Fruit fly (Drosophila melanogaster) whole organism, embryonic: Measurements from ENCODE around the gene CG15283.

Experiments
- BtbVII ChIP-seq: fragments of 200-800 bp; sonication (Bioruptor generic); optimal IDR thresholded peaks from 3 replicates; lab custom pipeline; 2017; ENCODE audit warnings: missing biosample characterization, mild to moderate bottlenecking, missing genetic modification characterization
- Bteb2 ChIP-seq: fragments of 200-800 bp; sonication (Bioruptor generic); optimal IDR thresholded peaks from 2 replicates; lab custom pipeline; 2016; ENCODE audit warnings: missing biosample characterization, missing genetic modification characterization
- CG10267 ChIP-seq: fragments of 200-800 bp; sonication (Bioruptor generic); optimal IDR thresholded peaks from 2 replicates; lab custom pipeline; 2018; ENCODE audit warnings: missing biosample characterization, mild to moderate bottlenecking, missing genetic modification characterization, moderate library complexity
- CG10366 ChIP-seq: fragments of 200-800 bp; sonication (Bioruptor generic); IDR thresholded peaks from 2 replicates; pipeline ENCODE4 v1.3.6; 2022; ENCODE audit warnings: missing biosample characterization, missing genetic modification characterization
- CG10959 ChIP-seq: fragments of 200-800 bp; sonication (Bioruptor generic); IDR thresholded peaks from 2 replicates; pipeline ENCODE4 v1.3.6; 2022; ENCODE audit warnings: missing biosample characterization, missing genetic modification characterization
- CG12155 ChIP-seq: fragments of 200-800 bp; sonication (Bioruptor generic); optimal IDR thresholded peaks from 3 replicates; lab custom pipeline; 2016; ENCODE audit warnings: missing biosample characterization, missing genetic modification characterization
- CG14710 ChIP-seq: fragments of 200-800 bp; sonication (Bioruptor generic); optimal IDR thresholded peaks from 3 replicates; lab custom pipeline; 2019; ENCODE audit warnings: missing biosample characterization, mild to moderate bottlenecking, missing genetic modification characterization, moderate library complexity
- CG15011 ChIP-seq: fragments of 200-800 bp; sonication (Bioruptor generic); optimal IDR thresholded peaks from 3 replicates; lab custom pipeline; 2018; ENCODE audit warnings: missing biosample characterization, mild to moderate bottlenecking, missing genetic modification characterization
- CG15514 ChIP-seq: fragments of 200-800 bp; sonication (Bioruptor generic); optimal IDR thresholded peaks from 3 replicates; lab custom pipeline; 2017; ENCODE audit warnings: missing biosample characterization, missing genetic modification characterization, mild to moderate bottlenecking, moderate library complexity, missing genetic modification reagents
- CG1647 ChIP-seq: fragments of 200-800 bp; sonication (Bioruptor generic); optimal IDR thresholded peaks from 3 replicates; lab custom pipeline; 2016; ENCODE audit warnings: missing biosample characterization, missing genetic modification characterization
- CG16813 ChIP-seq: fragments of 200-800 bp; sonication (Bioruptor generic); IDR thresholded peaks from 3 replicates; pipeline ENCODE4 v1.3.6; 2022; ENCODE audit warnings: missing biosample characterization, missing genetic modification characterization; ENCODE audit not compliant: partially characterized antibody
- CG18262 ChIP-seq: fragments of 200-800 bp; optimal IDR thresholded peaks from 3 replicates; lab custom pipeline; 2019; ENCODE audit warnings: missing biosample characterization, mild to moderate bottlenecking, missing genetic modification characterization, moderate library complexity
- CG1832 ChIP-seq: fragments of 200-800 bp; sonication (Bioruptor generic); optimal IDR thresholded peaks from 2 replicates; lab custom pipeline; 2017; ENCODE audit warnings: missing biosample characterization, mild to moderate bottlenecking, missing genetic modification characterization, inconsistent platforms
- CG18476 ChIP-seq: fragments of 200-800 bp; sonication (Bioruptor generic); optimal IDR thresholded peaks from 2 replicates; lab custom pipeline; 2016; ENCODE audit warnings: missing biosample characterization, mild to moderate bottlenecking, missing genetic modification characterization
- CG18599 ChIP-seq: fragments of 200-800 bp; sonication (Bioruptor generic); optimal IDR thresholded peaks from 3 replicates; lab custom pipeline; 2017; ENCODE audit warnings: missing biosample characterization, missing genetic modification characterization, mild to moderate bottlenecking, moderate library complexity, missing genetic modification reagents
- CG2678 ChIP-seq: fragments of 200-800 bp; sonication (Bioruptor generic); optimal IDR thresholded peaks from 3 replicates; lab custom pipeline; 2019; ENCODE audit warnings: missing biosample characterization, mild to moderate bottlenecking, missing genetic modification characterization, moderate library complexity
- CG2712 ChIP-seq: fragments of 200-800 bp; optimal IDR thresholded peaks from 3 replicates; lab custom pipeline; 2019; ENCODE audit warnings: missing biosample characterization, mild to moderate bottlenecking, missing genetic modification characterization, moderate library complexity
- CG30431 ChIP-seq: fragments of 200-800 bp; sonication (Bioruptor generic); optimal IDR thresholded peaks from 2 replicates; lab custom pipeline; 2017; ENCODE audit warnings: missing biosample characterization, missing genetic modification characterization
- CG31388 ChIP-seq: fragments of 200-800 bp; sonication (Bioruptor generic); optimal IDR thresholded peaks from 2 replicates; lab custom pipeline; 2016; ENCODE audit warnings: missing biosample characterization, missing genetic modification characterization
- CG31441 ChIP-seq: fragments of 200-800 bp; sonication (Bioruptor generic); IDR thresholded peaks from 2 replicates; pipeline ENCODE4 v1.3.6; 2022; ENCODE audit warnings: missing biosample characterization, missing genetic modification characterization
- CG4730 ChIP-seq: fragments of 200-800 bp; sonication (Bioruptor generic); IDR thresholded peaks from 2 replicates; pipeline ENCODE4 v1.3.6; 2022; ENCODE audit warnings: missing biosample characterization, missing genetic modification characterization
- CG6765 ChIP-seq: fragments of 200-800 bp; sonication (Bioruptor generic); optimal IDR thresholded peaks from 3 replicates; lab custom pipeline; 2017; ENCODE audit warnings: missing biosample characterization, mild to moderate bottlenecking, missing genetic modification characterization
- CG6813 ChIP-seq: fragments of 200-800 bp; sonication (Bioruptor generic); optimal IDR thresholded peaks from 2 replicates; lab custom pipeline; 2017; ENCODE audit warnings: missing biosample characterization, missing genetic modification characterization, mild to moderate bottlenecking, moderate library complexity, missing genetic modification reagents
- CG8089 ChIP-seq: fragments of 200-800 bp; sonication (Bioruptor generic); optimal IDR thresholded peaks from 3 replicates; lab custom pipeline; 2016; ENCODE audit warnings: missing biosample characterization, missing genetic modification characterization
- CG8944 ChIP-seq: fragments of 200-800 bp; sonication (Bioruptor generic); optimal IDR thresholded peaks from 3 replicates; lab custom pipeline; 2016; ENCODE audit warnings: missing biosample characterization, missing genetic modification characterization
- CG9215 ChIP-seq: fragments of 200-800 bp; sonication (Bioruptor generic); IDR thresholded peaks from 2 replicates; pipeline ENCODE4 v1.3.6; 2022; ENCODE audit warnings: missing biosample characterization, missing genetic modification characterization
- CG9817 ChIP-seq: fragments of 200-800 bp; sonication (Bioruptor generic); optimal IDR thresholded peaks from 2 replicates; lab custom pipeline; 2018; ENCODE audit warnings: missing biosample characterization, mild to moderate bottlenecking, missing genetic modification characterization, moderate library complexity
- D ChIP-seq, 2 experiments: fragments of 200-800 bp in 1 of 2; fragments of >200 bp in 1 of 2; sonication (Bioruptor generic) in 1 of 2; optimal IDR thresholded peaks; 2 replicates in 1 of 2; 3 replicates in 1 of 2; lab custom pipeline; 2017; ENCODE audit warnings: mild to moderate bottlenecking in 1 of 2, missing biosample characterization in 1 of 2, missing genetic modification characterization in 1 of 2, missing genetic modification reagents in 1 of 2
- Dref ChIP-seq: fragments of 200-800 bp; sonication (Bioruptor generic); IDR thresholded peaks from 2 replicates; pipeline ENCODE4 v1.3.6; 2022; ENCODE audit warnings: missing biosample characterization, missing genetic modification characterization
- H15 ChIP-seq: fragments of 200-800 bp; sonication (Bioruptor generic); IDR thresholded peaks from 3 replicates; pipeline ENCODE4 v1.3.6; 2022; ENCODE audit warnings: missing biosample characterization, missing genetic modification characterization
- Hmr ChIP-seq: fragments of 200-800 bp; sonication (Bioruptor generic); optimal IDR thresholded peaks from 3 replicates; lab custom pipeline; 2017; ENCODE audit warnings: mild to moderate bottlenecking, missing biosample characterization, missing genetic modification reagents, missing genetic modification characterization
- Hr78 ChIP-seq, 2 experiments: fragments of 200-800 bp in 1 of 2; fragments of >200 bp in 1 of 2; sonication (Bioruptor generic) in 1 of 2; optimal IDR thresholded peaks; 2 replicates each; lab custom pipeline; 2017 to 2019; ENCODE audit warnings: missing biosample characterization in 2 of 2, missing genetic modification characterization in 2 of 2, mild to moderate bottlenecking in 1 of 2, moderate library complexity in 1 of 2
- NfI ChIP-seq: fragments of 200-800 bp; sonication (Bioruptor generic); optimal IDR thresholded peaks from 3 replicates; lab custom pipeline; 2018; ENCODE audit warnings: missing biosample characterization, mild to moderate bottlenecking, missing genetic modification characterization, moderate library complexity
- Pdp1 ChIP-seq, 2 experiments: fragments of 200-800 bp; sonication (Bioruptor generic); optimal IDR thresholded peaks; 3 replicates each; lab custom pipeline; 2016; ENCODE audit warnings: missing biosample characterization in 2 of 2, missing genetic modification characterization in 2 of 2, mild to moderate bottlenecking in 1 of 2, moderate library complexity in 1 of 2
- ac ChIP-seq: fragments of 200-800 bp; sonication (Bioruptor generic); optimal IDR thresholded peaks from 3 replicates; lab custom pipeline; 2017; ENCODE audit warnings: missing biosample characterization, mild to moderate bottlenecking, missing genetic modification characterization
- ap ChIP-seq: fragments of 200-800 bp; sonication (Bioruptor generic); IDR thresholded peaks from 2 replicates; pipeline ENCODE4 v1.3.6; 2022; ENCODE audit warnings: missing biosample characterization, missing genetic modification characterization
- ase ChIP-seq: fragments of 200-800 bp; sonication (Bioruptor generic); IDR thresholded peaks from 3 replicates; pipeline ENCODE4 v1.3.6; 2022; ENCODE audit warnings: missing biosample characterization, missing genetic modification characterization
- dpn ChIP-seq, 2 experiments: fragments of 200-800 bp; sonication (Bioruptor generic); optimal IDR thresholded peaks; 3 replicates each; lab custom pipeline; 2016; ENCODE audit warnings: missing biosample characterization in 2 of 2, missing genetic modification characterization in 2 of 2
- gsb-n ChIP-seq: fragments of 200-800 bp; sonication (Bioruptor generic); optimal IDR thresholded peaks from 3 replicates; lab custom pipeline; 2018; ENCODE audit warnings: missing biosample characterization, mild to moderate bottlenecking, missing genetic modification characterization
- hb ChIP-seq: fragments of 200-800 bp; sonication (Bioruptor generic); IDR thresholded peaks from 3 replicates; pipeline ENCODE4 v1.3.6; 2022; ENCODE audit warnings: missing biosample characterization, missing genetic modification characterization; ENCODE audit not compliant: partially characterized antibody
- klu ChIP-seq: fragments of 200-800 bp; sonication (Bioruptor generic); IDR thresholded peaks from 2 replicates; pipeline ENCODE4 v1.3.6; 2022; ENCODE audit warnings: missing biosample characterization, missing genetic modification characterization
- lbe ChIP-seq: fragments of 200-800 bp; sonication (Bioruptor generic); optimal IDR thresholded peaks from 2 replicates; lab custom pipeline; 2016; ENCODE audit warnings: missing biosample characterization, mild to moderate bottlenecking, missing genetic modification characterization
- lmd ChIP-seq: fragments of 200-800 bp; sonication (Bioruptor generic); IDR thresholded peaks from 2 replicates; pipeline ENCODE4 v1.3.6; 2022; ENCODE audit warnings: missing biosample characterization, missing genetic modification characterization
- org-1 ChIP-seq: fragments of 200-800 bp; sonication (Bioruptor generic); optimal IDR thresholded peaks from 2 replicates; lab custom pipeline; 2017; ENCODE audit warnings: missing biosample characterization, missing genetic modification characterization
- p53 ChIP-seq: fragments of 200-800 bp; sonication (Bioruptor generic); optimal IDR thresholded peaks from 2 replicates; lab custom pipeline; 2016; ENCODE audit warnings: missing biosample characterization, missing genetic modification characterization
- prd ChIP-seq, 3 experiments: fragments of >200 bp in 2 of 3; fragments of 200-800 bp in 1 of 3; sonication (Bioruptor generic) in 1 of 3; optimal IDR thresholded peaks in 2 of 3; IDR thresholded peaks in 1 of 3; 2 replicates in 2 of 3; 3 replicates in 1 of 3; pipeline versions ENCODE4 v1.3.6 to Lab custom; 2017 to 2022; ENCODE audit warnings: missing biosample characterization in 1 of 3, missing genetic modification characterization in 1 of 3
- tio ChIP-seq: fragments of 200-800 bp; sonication (Bioruptor generic); optimal IDR thresholded peaks from 2 replicates; lab custom pipeline; 2017; ENCODE audit warnings: missing biosample characterization, missing genetic modification characterization, inconsistent platforms
- wdn ChIP-seq: fragments of 200-800 bp; sonication (Bioruptor generic); IDR thresholded peaks from 2 replicates; pipeline ENCODE4 v1.3.6; 2022; ENCODE audit warnings: missing biosample characterization, missing genetic modification characterization
- zen2 ChIP-seq: fragments of 200-800 bp; sonication (Bioruptor generic); IDR thresholded peaks from 3 replicates; pipeline ENCODE4 v1.3.6; 2022; ENCODE audit warnings: missing biosample characterization, missing genetic modification characterization; ENCODE audit not compliant: partially characterized antibody

Gene CG15283

DNA sequence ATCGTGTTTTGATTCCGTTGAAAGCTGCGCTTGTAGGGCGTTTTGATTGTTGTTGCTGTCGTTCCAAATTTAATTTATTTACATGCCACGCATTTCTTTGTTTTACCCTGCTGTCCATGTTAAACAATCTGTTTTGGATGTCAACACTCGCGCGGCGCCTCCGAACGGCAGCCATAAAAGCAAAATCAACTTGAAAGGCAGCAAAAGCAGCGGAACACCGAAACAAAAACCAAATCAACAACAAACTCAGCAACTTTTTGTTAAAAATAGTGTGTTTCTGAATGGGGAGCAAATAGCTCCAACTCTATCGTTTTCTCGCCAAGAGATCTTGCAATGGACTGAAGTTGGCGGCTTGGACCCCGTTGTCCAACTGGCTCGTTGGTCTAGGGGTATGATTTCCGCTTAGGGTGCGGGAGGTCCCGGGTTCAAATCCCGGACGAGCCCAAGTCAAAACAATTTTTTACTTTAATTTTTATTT is 44.8 kb upstream of the CG15283 start (continued):
- no peak for TF ChIP-seq CG2678 (tag; lab: Kevin White, UChicago)
- no peak for TF ChIP-seq CG9817
- no peak for TF ChIP-seq ap (GFP tag; lab: Robert Waterston, UW)
- no peak for TF ChIP-seq NfI (GFP tag; lab: Kevin White, UChicago)
- no peak for TF ChIP-seq CG18476
- no peak for TF ChIP-seq Hmr (GFP tag; lab: Kevin White, UChicago)
- no peak for TF ChIP-seq CG8089
- no peak for TF ChIP-seq ac (GFP tag; lab: Kevin White, UChicago)
- TF ChIP-seq CG10366 (GFP tag; lab: Robert Waterston, UW) = no peak
- no peak for TF ChIP-seq CG8944 (GFP tag; lab: Kevin White, UChicago)
- TF ChIP-seq CG15514 (GFP tag; lab: Kevin White, UChicago) = no peak
- 0 out of 3 replicates have a peak, but pooled peaks have one; percentile 56 for TF ChIP-seq hb (GFP tag; lab: Robert Waterston, UW)
- no peak for TF ChIP-seq CG4730 (GFP tag; lab: Robert Waterston, UW)
- TF ChIP-seq gsb-n (tag; lab: Kevin White, UChicago) = peak; percentile 19
- TF ChIP-seq H15 (GFP tag; lab: Robert Waterston, UW) = no peak
- no peak for TF ChIP-seq Pdp1 (GFP tag; optimal IDR thresholded peaks at IDR 0.05; lab: Kevin White, UChicago)
- TF ChIP-seq Hr78 (GFP tag; optimal IDR thresholded peaks at IDR 0.05; lab: Kevin White, UChicago) = no peak
- TF ChIP-seq CG14710 (tag; lab: Kevin White, UChicago) = no peak
- TF ChIP-seq klu = no peak
- no peak for TF ChIP-seq CG10959 (GFP tag; lab: Robert Waterston, UW)
- TF ChIP-seq CG6765 (GFP tag; lab: Kevin White, UChicago) = no peak
- TF ChIP-seq CG6813 = no peak
- no peak for TF ChIP-seq CG9215
- no peak for TF ChIP-seq ase (GFP tag; lab: Robert Waterston, UW)
- TF ChIP-seq CG15011 (GFP tag; lab: Kevin White, UChicago) = no peak
- TF ChIP-seq Bteb2 (GFP tag; lab: Kevin White, UChicago) = no peak
- TF ChIP-seq wdn (GFP tag; lab: Robert Waterston, UW) = no peak
- no peak for TF ChIP-seq CG1832 (GFP tag; lab: Kevin White, UChicago)
- TF ChIP-seq CG2712 = no peak
- TF ChIP-seq D (optimal IDR thresholded peaks at IDR 0.05; lab: Kevin White, UChicago) = no peak
- TF ChIP-seq D (GFP tag; optimal IDR thresholded peaks at IDR 0.05; lab: Kevin White, UChicago) = no peak
- TF ChIP-seq CG30431 = no peak
- no peak for TF ChIP-seq zen2
- TF ChIP-seq lmd (GFP tag; lab: Robert Waterston, UW) = no peak
- no peak for TF ChIP-seq org-1 (GFP tag; lab: Kevin White, UChicago)
- TF ChIP-seq CG1647 (GFP tag; lab: Kevin White, UChicago) = no peak
- TF ChIP-seq tio (GFP tag; lab: Kevin White, UChicago) = no peak
- peak; percentile 79 for TF ChIP-seq CG16813 (GFP tag; lab: Robert Waterston, UW)
- no peak for TF ChIP-seq Dref (GFP tag; lab: Robert Waterston, UW)
- no peak for TF ChIP-seq dpn (GFP tag; optimal IDR thresholded peaks at IDR 0.05; lab: Kevin White, UChicago)
- no peak for TF ChIP-seq CG12155
- no peak for TF ChIP-seq CG18599 (GFP tag; lab: Kevin White, UChicago)
- no peak; the same call in 1 of the 2 replicates for TF ChIP-seq CG31441 (GFP tag; lab: Robert Waterston, UW)
- TF ChIP-seq CG10267 (tag; lab: Kevin White, UChicago) = no peak
- TF ChIP-seq CG31388 = no peak
- no peak for TF ChIP-seq lbe (GFP tag; lab: Kevin White, UChicago)
- no peak for TF ChIP-seq BtbVII (GFP tag; lab: Kevin White, UChicago)
- TF ChIP-seq p53 (GFP tag; lab: Kevin White, UChicago) = no peak
- no peak for TF ChIP-seq prd (optimal IDR thresholded peaks at IDR 0.05; lab: Kevin White, UChicago)
- 0 out of 3 replicates have a peak, but pooled peaks have one; percentile 11 for TF ChIP-seq prd (GFP tag; IDR thresholded peaks at IDR 0.05; lab: Robert Waterston, UW)
- TF ChIP-seq CG18262 (tag; lab: Kevin White, UChicago) = no peak
